Fruit fly (Drosophila melanogaster) whole organism, embryonic: ENCODE results near the gene CG34002.

ENCODE experiments used
- Abd-B ChIP-seq: fragments of 200-800 bp; sonication (Bioruptor generic); optimal IDR thresholded peaks from 2 replicates; lab custom pipeline; 2018; ENCODE audit warnings: missing biosample characterization, mild to moderate bottlenecking, missing genetic modification characterization, moderate library complexity
- CG11247 ChIP-seq: fragments of 200-800 bp; sonication (Bioruptor generic); IDR thresholded peaks from 2 replicates; pipeline ENCODE4 v1.3.6; 2022; ENCODE audit warnings: missing biosample characterization, missing genetic modification characterization
- Rx ChIP-seq: fragments of 200-800 bp; sonication (Bioruptor generic); IDR thresholded peaks from 2 replicates; pipeline ENCODE4 v1.3.6; 2022; ENCODE audit warnings: missing biosample characterization, missing genetic modification characterization
- lola ChIP-seq, 3 experiments: fragments of >200 bp in 2 of 3; fragments of 200-800 bp in 1 of 3; sonication (Bioruptor generic) in 1 of 3; optimal IDR thresholded peaks; 2 replicates each; lab custom pipeline; 2017 to 2019; ENCODE audit warnings: missing biosample characterization in 3 of 3, missing genetic modification characterization in 3 of 3, mild to moderate bottlenecking in 1 of 3, moderate library complexity in 1 of 3

dm6 chr3L:17905761-17906160 lies 47.5 kb downstream of the CG34002 start:
- TF ChIP-seq CG11247 (GFP tag; lab: Robert Waterston, UW) (no peak), lola (GFP tag; optimal IDR thresholded peaks at IDR 0.05; lab: Kevin White, UChicago) (no peak), Abd-B (GFP tag; lab: Kevin White, UChicago) (no peak), Rx (GFP tag; lab: Robert Waterston, UW) (no peak)
